Worm (Caenorhabditis elegans) whole organism, young adult: ENCODE measurements around the gene ZC13.2.

Experiments used
- B0019.2 ChIP-seq: fragments of 200-800 bp; sonication (Bioruptor generic); conservative IDR thresholded peaks from 2 replicates; pipeline ENCODE4 v1.3.6; 2022; ENCODE audit warnings: missing genetic modification reagents, missing genetic modification characterization, missing compliant biosample characterization
- B0261.1 ChIP-seq: sonication (generic microtip); optimal IDR thresholded peaks from 2 replicates; lab custom pipeline; 2016; ENCODE audit warnings: mild to moderate bottlenecking, missing genetic modification characterization, moderate library complexity, missing compliant biosample characterization
- D2030.7 ChIP-seq: fragments of 200-800 bp; sonication (Bioruptor generic); IDR thresholded peaks from 2 replicates; pipeline ENCODE4 v1.3.6; 2022; ENCODE audit warnings: missing genetic modification reagents, missing genetic modification characterization, missing compliant biosample characterization
- F37B4.10 ChIP-seq: fragments of 200-800 bp; sonication (Bioruptor generic); IDR thresholded peaks from 2 replicates; pipeline ENCODE4 v1.3.6; 2022; ENCODE audit warnings: missing genetic modification characterization, missing compliant biosample characterization
- F49E8.2 ChIP-seq: sonication (generic microtip); optimal IDR thresholded peaks from 3 replicates; lab custom pipeline; 2017; ENCODE audit warnings: missing genetic modification characterization, mild to moderate bottlenecking, missing compliant biosample characterization, antibody characterized with exemption, moderate library complexity; ENCODE audit not compliant: insufficient read depth
- K11D2.4 ChIP-seq: fragments of 200-800 bp; sonication (Bioruptor generic); IDR thresholded peaks from 2 replicates; pipeline ENCODE4 v1.3.6; 2022; ENCODE audit warnings: missing genetic modification reagents, missing genetic modification characterization, missing compliant biosample characterization
- Y56A3A.18 ChIP-seq: fragments of 200-800 bp; sonication (Bioruptor generic); IDR thresholded peaks from 2 replicates; pipeline ENCODE4 v1.3.6; 2022; ENCODE audit warnings: missing genetic modification reagents, missing genetic modification characterization, missing compliant biosample characterization
- ZK185.1 ChIP-seq: sonication (generic microtip); optimal IDR thresholded peaks from 2 replicates; lab custom pipeline; 2016; ENCODE audit warnings: mild to moderate bottlenecking, missing genetic modification characterization, missing compliant biosample characterization; ENCODE audit not compliant: poor library complexity, severe bottlenecking
- bed-2 ChIP-seq: fragments of 200-800 bp; sonication (Bioruptor generic); IDR thresholded peaks from 2 replicates; pipeline ENCODE4 v1.3.6; 2022; ENCODE audit warnings: missing genetic modification reagents, missing genetic modification characterization, missing compliant biosample characterization
- cebp-1 ChIP-seq, 2 experiments: fragments of 200-800 bp in 1 of 2; sonication (Bioruptor generic) in 1 of 2; sonication (generic microtip) in 1 of 2; IDR thresholded peaks in 1 of 2; optimal IDR thresholded peaks in 1 of 2; 2 replicates each; pipeline versions ENCODE4 v1.3.6 to Lab custom; 2017 to 2022; ENCODE audit warnings: missing compliant biosample characterization in 2 of 2, missing genetic modification characterization in 2 of 2, mild to moderate bottlenecking in 1 of 2, missing genetic modification reagents in 1 of 2, moderate library complexity in 1 of 2
- cebp-2 ChIP-seq: fragments of 200-800 bp; sonication (Bioruptor generic); IDR thresholded peaks from 2 replicates; pipeline ENCODE4 v1.3.6; 2022; ENCODE audit warnings: missing genetic modification characterization, missing compliant biosample characterization
- ceh-58 ChIP-seq: fragments of 200-800 bp; sonication (Bioruptor generic); IDR thresholded peaks from 2 replicates; pipeline ENCODE4 v1.3.6; 2022; ENCODE audit warnings: missing genetic modification characterization, missing compliant biosample characterization
- ceh-91 ChIP-seq: fragments of 200-800 bp; sonication (Bioruptor generic); IDR thresholded peaks from 2 replicates; pipeline ENCODE4 v1.3.6; 2022; ENCODE audit warnings: missing genetic modification reagents, missing genetic modification characterization, missing compliant biosample characterization
- dox-1 ChIP-seq: fragments of 200-800 bp; sonication (Bioruptor generic); IDR thresholded peaks from 2 replicates; pipeline ENCODE4 v1.3.6; 2022; ENCODE audit warnings: missing genetic modification reagents, missing genetic modification characterization, missing compliant biosample characterization
- dpff-1 ChIP-seq: sonication (generic microtip); optimal IDR thresholded peaks from 2 replicates; lab custom pipeline; 2017; ENCODE audit warnings: mild to moderate bottlenecking, missing genetic modification characterization, missing compliant biosample characterization
- egrh-3 ChIP-seq: fragments of 200-800 bp; sonication (Bioruptor generic); IDR thresholded peaks from 2 replicates; pipeline ENCODE4 v1.3.6; 2022; ENCODE audit warnings: missing genetic modification reagents, missing genetic modification characterization, missing compliant biosample characterization
- fkh-3 ChIP-seq: sonication (generic microtip); optimal IDR thresholded peaks from 2 replicates; lab custom pipeline; 2016; ENCODE audit warnings: mild to moderate bottlenecking, missing genetic modification characterization, missing compliant biosample characterization
- him-1 ChIP-seq: sonication (generic microtip); optimal IDR thresholded peaks from 2 replicates; lab custom pipeline; 2016; ENCODE audit warnings: missing genotype, missing genetic modification reagents, missing genetic modification characterization, missing compliant biosample characterization
- hmg-1.2 ChIP-seq: fragments of 200-800 bp; sonication (Bioruptor generic); IDR thresholded peaks from 2 replicates; pipeline ENCODE4 v1.3.6; 2022; ENCODE audit warnings: missing genetic modification reagents, missing genetic modification characterization, missing compliant biosample characterization
- hsf-1 ChIP-seq: fragments of 200-800 bp; sonication (Bioruptor generic); IDR thresholded peaks from 2 replicates; pipeline ENCODE4 v1.3.6; 2022; ENCODE audit warnings: missing genetic modification reagents, missing genetic modification characterization, missing compliant biosample characterization
- let-526 ChIP-seq: fragments of 200-800 bp; sonication (Bioruptor generic); IDR thresholded peaks from 2 replicates; pipeline ENCODE4 v1.3.6; 2022; ENCODE audit warnings: missing genetic modification reagents, missing genetic modification characterization, missing compliant biosample characterization
- lin-26 ChIP-seq: fragments of 200-800 bp; sonication (Bioruptor generic); IDR thresholded peaks from 2 replicates; pipeline ENCODE4 v1.3.6; 2022; ENCODE audit warnings: missing genetic modification reagents, missing genetic modification characterization, missing compliant biosample characterization
- lin-54 ChIP-seq: fragments of 200-800 bp; sonication (Bioruptor generic); optimal IDR thresholded peaks from 2 replicates; lab custom pipeline; 2018; ENCODE audit warnings: mild to moderate bottlenecking, missing genetic modification characterization, missing compliant biosample characterization
- lir-1 ChIP-seq: fragments of 200-800 bp; sonication (Bioruptor generic); conservative IDR thresholded peaks from 2 replicates; pipeline ENCODE4 v1.3.6; 2022; ENCODE audit warnings: missing genetic modification reagents, missing genetic modification characterization, missing compliant biosample characterization
- madf-3 ChIP-seq: fragments of 200-800 bp; sonication (Bioruptor generic); IDR thresholded peaks from 2 replicates; pipeline ENCODE4 v1.3.6; 2022; ENCODE audit warnings: missing genetic modification reagents, missing genetic modification characterization, missing compliant biosample characterization
- madf-6 ChIP-seq: fragments of 200-800 bp; sonication (Bioruptor generic); IDR thresholded peaks from 2 replicates; pipeline ENCODE4 v1.3.6; 2022; ENCODE audit warnings: missing genetic modification reagents, missing genetic modification characterization, missing compliant biosample characterization
- mcd-1 ChIP-seq: fragments of 200-800 bp; sonication (Bioruptor generic); IDR thresholded peaks from 2 replicates; pipeline ENCODE4 v1.3.6; 2022; ENCODE audit warnings: missing genetic modification reagents, missing genetic modification characterization, missing compliant biosample characterization
- mel-28 ChIP-seq: sonication (generic microtip); optimal IDR thresholded peaks from 2 replicates; lab custom pipeline; 2016; ENCODE audit warnings: borderline replicate concordance, mild to moderate bottlenecking, missing genetic modification characterization, missing compliant biosample characterization
- mes-4 ChIP-seq: sonication (generic microtip); optimal IDR thresholded peaks from 2 replicates; lab custom pipeline; 2016; ENCODE audit warnings: missing genotype, missing genetic modification characterization, missing compliant biosample characterization
- nfya-1 ChIP-seq: sonication (generic microtip); optimal IDR thresholded peaks from 2 replicates; lab custom pipeline; 2017; ENCODE audit warnings: antibody characterized with exemption, missing compliant biosample characterization, missing genetic modification characterization, borderline replicate concordance; ENCODE audit not compliant: insufficient read depth
- nfya-2 ChIP-seq: fragments of 200-800 bp; sonication (Bioruptor generic); IDR thresholded peaks from 2 replicates; pipeline ENCODE4 v1.3.6; 2022; ENCODE audit warnings: missing genetic modification reagents, missing genetic modification characterization, missing compliant biosample characterization
- nhr-179 ChIP-seq: sonication (generic microtip); optimal IDR thresholded peaks from 2 replicates; lab custom pipeline; 2016; ENCODE audit warnings: mild to moderate bottlenecking, missing genetic modification characterization, missing compliant biosample characterization
- nhr-80 ChIP-seq: sonication (generic microtip); optimal IDR thresholded peaks from 2 replicates; lab custom pipeline; 2016; ENCODE audit warnings: missing genetic modification characterization, missing compliant biosample characterization
- nhr-90 ChIP-seq: sonication (generic microtip); optimal IDR thresholded peaks from 2 replicates; lab custom pipeline; 2016; ENCODE audit warnings: missing genotype, mild to moderate bottlenecking, missing genetic modification characterization, missing compliant biosample characterization
- pbrm-1 ChIP-seq: fragments of 200-800 bp; sonication (Bioruptor generic); IDR thresholded peaks from 2 replicates; pipeline ENCODE4 v1.3.6; 2022; ENCODE audit warnings: missing genetic modification reagents, missing genetic modification characterization, missing compliant biosample characterization
- rcor-1 ChIP-seq: fragments of 200-800 bp; sonication (Bioruptor generic); IDR thresholded peaks from 2 replicates; pipeline ENCODE4 v1.3.6; 2022; ENCODE audit warnings: missing genetic modification reagents, missing genetic modification characterization, missing compliant biosample characterization
- rpc-1 ChIP-seq, 2 experiments: fragments of 150-350 bp in 1 of 2; sonication (generic microtip) in 1 of 2; optimal IDR thresholded peaks; 2 replicates each; lab custom pipeline; 2014 to 2018; ENCODE audit warnings: missing biosample characterization in 1 of 2, missing genetic modification characterization in 1 of 2, missing genetic modification reagents in 1 of 2, missing genotype in 1 of 2
- snpc-3.4 ChIP-seq: sonication (generic microtip); optimal IDR thresholded peaks from 2 replicates; lab custom pipeline; 2017; ENCODE audit warnings: missing genetic modification characterization, mild to moderate bottlenecking, missing compliant biosample characterization, antibody characterized with exemption, moderate library complexity, missing genotype, missing genetic modification reagents
- tbp1 ChIP-seq: fragments of 200-800 bp; sonication (Bioruptor generic); optimal IDR thresholded peaks from 2 replicates; lab custom pipeline; 2018; ENCODE audit warnings: mild to moderate bottlenecking, missing genetic modification characterization, missing compliant biosample characterization
- tlf-1 ChIP-seq: fragments of 200-800 bp; sonication (Bioruptor generic); optimal IDR thresholded peaks from 2 replicates; lab custom pipeline; 2018; ENCODE audit warnings: mild to moderate bottlenecking, missing genetic modification characterization, missing compliant biosample characterization
- xnd-1 ChIP-seq: sonication (generic microtip); optimal IDR thresholded peaks from 2 replicates; lab custom pipeline; 2016; ENCODE audit warnings: missing genotype, missing genetic modification reagents, missing genetic modification characterization, missing compliant biosample characterization
- zfh-2 ChIP-seq: fragments of 200-800 bp; sonication (Bioruptor generic); conservative IDR thresholded peaks from 2 replicates; pipeline ENCODE4 v1.3.6; 2022; ENCODE audit warnings: missing genetic modification reagents, missing genetic modification characterization, missing compliant biosample characterization
- ztf-22 ChIP-seq: fragments of 200-800 bp; sonication (Bioruptor generic); optimal IDR thresholded peaks from 2 replicates; lab custom pipeline; 2018; ENCODE audit warnings: mild to moderate bottlenecking, missing genetic modification characterization, moderate library complexity, missing compliant biosample characterization
- ztf-26 ChIP-seq: sonication (generic microtip); optimal IDR thresholded peaks from 2 replicates; lab custom pipeline; 2017; ENCODE audit warnings: missing genetic modification characterization, missing compliant biosample characterization
- ztf-28 ChIP-seq: fragments of 200-800 bp; sonication (Bioruptor generic); IDR thresholded peaks from 2 replicates; pipeline ENCODE4 v1.3.6; 2022; ENCODE audit warnings: missing genetic modification reagents, missing genetic modification characterization, missing compliant biosample characterization
- ztf-3 ChIP-seq: fragments of 200-800 bp; sonication (Bioruptor generic); optimal IDR thresholded peaks from 2 replicates; lab custom pipeline; 2018; ENCODE audit warnings: mild to moderate bottlenecking, missing genetic modification characterization, missing compliant biosample characterization
- ztf-6 ChIP-seq: fragments of 200-800 bp; sonication (Bioruptor generic); IDR thresholded peaks from 2 replicates; pipeline ENCODE4 v1.3.6; 2022; ENCODE audit warnings: missing genetic modification reagents, missing genetic modification characterization, missing compliant biosample characterization

ZC13.2 gene

DNA sequence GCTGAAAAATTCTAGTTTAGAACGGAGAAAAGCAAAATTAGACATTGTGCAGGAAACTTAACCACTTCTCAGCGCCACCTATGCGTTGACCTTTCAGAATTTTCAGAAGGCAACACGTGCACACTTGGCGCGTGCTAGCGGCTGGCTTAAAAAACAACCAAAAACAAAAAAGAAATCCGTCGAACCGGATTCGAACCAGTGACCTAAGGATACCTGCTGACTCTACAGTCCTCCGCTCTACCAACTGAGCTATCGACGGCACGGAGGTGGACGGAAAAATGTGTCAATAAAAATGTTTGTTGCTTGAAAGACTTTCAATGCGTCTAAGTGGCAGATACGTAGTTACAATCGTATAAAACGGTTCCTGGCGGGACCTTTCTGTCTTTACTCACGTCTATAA lies 15.3 kb upstream of the ZC13.2 start:
- no peak for TF ChIP-seq tlf-1 (GFP tag; lab: Kevin White, UChicago)
- no peak for TF ChIP-seq fkh-3 (tag; lab: Kevin White, UChicago)
- no peak for TF ChIP-seq cebp-2
- TF ChIP-seq ztf-6, result no peak
- no peak for TF ChIP-seq nfya-1
- TF ChIP-seq B0261.1, result peak; percentile 66
- peak; percentile 56 for TF ChIP-seq rpc-1 (optimal IDR thresholded peaks at IDR 0.05; lab: Kevin White, UChicago)
- peak; percentile 77 for TF ChIP-seq rpc-1 (tag; optimal IDR thresholded peaks at IDR 0.05; lab: Kevin White, UChicago)
- TF ChIP-seq ztf-26, result no peak
- 0 out of 2 replicates have a peak, but pooled peaks have one; percentile 13 for TF ChIP-seq D2030.7 (GFP tag; lab: Robert Waterston, UW)
- no peak for TF ChIP-seq hsf-1 (GFP tag; lab: Robert Waterston, UW)
- no peak for TF ChIP-seq ceh-91
- no peak for TF ChIP-seq nhr-179
- TF ChIP-seq lin-54, result no peak
- no peak for TF ChIP-seq ceh-58 (GFP tag; lab: Robert Waterston, UW)
- TF ChIP-seq K11D2.4 (GFP tag; lab: Robert Waterston, UW), result peak; percentile 57; the same call in 1 of the 2 replicates
- no peak for TF ChIP-seq nfya-2 (GFP tag; lab: Robert Waterston, UW)
- TF ChIP-seq rcor-1 (GFP tag; lab: Robert Waterston, UW), result peak; percentile 34; the same call in 1 of the 2 replicates
- 0 out of 2 replicates have a peak, but pooled peaks have one; percentile 45 for TF ChIP-seq pbrm-1 (GFP tag; lab: Robert Waterston, UW)
- no peak for TF ChIP-seq xnd-1
- TF ChIP-seq snpc-3.4 (tag; lab: Kevin White, UChicago), result no peak
- no peak for TF ChIP-seq ZK185.1 (tag; lab: Kevin White, UChicago)
- TF ChIP-seq Y56A3A.18 (GFP tag; lab: Robert Waterston, UW), result no peak
- TF ChIP-seq lir-1 (GFP tag; lab: Robert Waterston, UW), result no peak
- TF ChIP-seq F37B4.10, result no peak
- 0 out of 2 replicates have a peak, but pooled peaks have one; percentile 12 for TF ChIP-seq madf-6 (GFP tag; lab: Robert Waterston, UW)
- TF ChIP-seq him-1 (tag; lab: Kevin White, UChicago), result peak; percentile 31
- no peak for TF ChIP-seq dpff-1
- no peak for TF ChIP-seq nhr-90 (tag; lab: Kevin White, UChicago)
- TF ChIP-seq B0019.2 (GFP tag; lab: Robert Waterston, UW), result 0 out of 2 replicates have a peak, but pooled peaks have one; percentile 35
- TF ChIP-seq F49E8.2 (tag; lab: Kevin White, UChicago), result no peak
- no peak for TF ChIP-seq mes-4
- TF ChIP-seq ztf-22 (GFP tag; lab: Kevin White, UChicago), result no peak
- peak; percentile 52; the same call in 1 of the 2 replicates for TF ChIP-seq let-526 (GFP tag; lab: Robert Waterston, UW)
- TF ChIP-seq lin-26 (GFP tag; lab: Robert Waterston, UW), result no peak
- TF ChIP-seq tbp1 (GFP tag; lab: Kevin White, UChicago), result peak; percentile 87
- no peak for TF ChIP-seq mel-28

DNA sequence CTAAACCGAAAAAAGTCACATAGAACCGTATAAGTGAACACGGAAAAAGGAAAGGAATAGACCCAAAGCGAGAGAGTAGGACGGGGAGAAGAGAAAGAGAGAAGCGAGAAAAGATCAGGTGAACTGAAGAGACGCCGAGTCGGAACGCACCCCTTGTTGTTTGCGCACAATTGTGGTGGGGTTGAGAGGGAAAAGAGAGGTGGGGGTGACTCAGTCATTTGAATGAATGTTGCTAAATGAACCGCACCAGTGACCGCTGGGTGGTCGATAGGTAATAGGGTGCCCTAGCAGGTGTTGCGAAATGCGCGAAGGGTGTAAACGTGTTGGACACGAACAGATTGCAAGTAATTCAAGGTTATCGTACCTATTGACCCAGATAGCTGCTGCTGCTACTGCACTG lies 9.4 kb upstream of the ZC13.2 start, which contains the start of gene lgl-1:
Gene lgl-1 (minus strand): TSS at position 70 of the 400 bp plus-strand sequence.
- TF ChIP-seq madf-3 (GFP tag; lab: Robert Waterston, UW) (0 out of 2 replicates have a peak, but pooled peaks have one; percentile 16), zfh-2 (GFP tag; lab: Robert Waterston, UW) (peak; percentile 74), ztf-28 (GFP tag; lab: Robert Waterston, UW) (no peak), ceh-58 (GFP tag; lab: Robert Waterston, UW) (no peak), mcd-1 (peak; percentile 41; the same call in 1 of the 2 replicates), bed-2 (no peak), cebp-1 (GFP tag; IDR thresholded peaks at IDR 0.05; lab: Robert Waterston, UW) (peak; percentile 70; the same call in 1 of the 2 replicates), cebp-1 (tag; optimal IDR thresholded peaks at IDR 0.05; lab: Kevin White, UChicago) (peak; percentile 93), egrh-3 (GFP tag; lab: Robert Waterston, UW) (peak; percentile 29; the same call in 1 of the 2 replicates), hmg-1.2 (GFP tag; lab: Robert Waterston, UW) (peak; percentile 83), rcor-1 (GFP tag; lab: Robert Waterston, UW) (0 out of 2 replicates have a peak, but pooled peaks have one; percentile 22), dox-1 (peak; percentile 58; the same call in 1 of the 2 replicates), ztf-3 (GFP tag; lab: Kevin White, UChicago) (no peak), nhr-80 (tag; lab: Kevin White, UChicago) (peak; percentile 26)
